Fruit fly (Drosophila melanogaster) whole organism, embryonic: ENCODE data around the gene Dscam3.

Source experiments
- Atf3 ChIP-seq: fragments of 200-800 bp; sonication (Bioruptor generic); optimal IDR thresholded peaks from 3 replicates; lab custom pipeline; 2016; ENCODE audit warnings: missing biosample characterization, missing genetic modification characterization
- Bdp1 ChIP-seq: fragments of 200-800 bp; sonication (Bioruptor generic); optimal IDR thresholded peaks from 3 replicates; lab custom pipeline; 2016; ENCODE audit warnings: missing biosample characterization, missing genetic modification characterization
- Bgb ChIP-seq: fragments of 200-800 bp; sonication (Bioruptor generic); IDR thresholded peaks from 2 replicates; pipeline ENCODE4 v1.3.6; 2022; ENCODE audit warnings: missing biosample characterization, missing genetic modification characterization; ENCODE audit not compliant: partially characterized antibody
- CG10366 ChIP-seq: fragments of 200-800 bp; sonication (Bioruptor generic); IDR thresholded peaks from 2 replicates; pipeline ENCODE4 v1.3.6; 2022; ENCODE audit warnings: missing biosample characterization, missing genetic modification characterization
- CG10462 ChIP-seq: fragments of 200-800 bp; sonication (Bioruptor generic); optimal IDR thresholded peaks from 2 replicates; lab custom pipeline; 2016; ENCODE audit warnings: missing biosample characterization, missing genetic modification characterization
- CG10565 ChIP-seq: fragments of 200-800 bp; sonication (Bioruptor generic); optimal IDR thresholded peaks from 3 replicates; lab custom pipeline; 2016; ENCODE audit warnings: missing biosample characterization, mild to moderate bottlenecking, missing genetic modification characterization
- CG11398 ChIP-seq: fragments of 200-800 bp; sonication (Bioruptor generic); optimal IDR thresholded peaks from 2 replicates; lab custom pipeline; 2016; ENCODE audit warnings: missing biosample characterization, missing genetic modification characterization
- CG12391 ChIP-seq: fragments of 200-800 bp; sonication (Bioruptor generic); optimal IDR thresholded peaks from 3 replicates; lab custom pipeline; 2018; ENCODE audit warnings: missing biosample characterization, mild to moderate bottlenecking, missing genetic modification characterization, moderate library complexity
- CG12942 ChIP-seq: fragments of 200-800 bp; sonication (Bioruptor generic); optimal IDR thresholded peaks from 3 replicates; lab custom pipeline; 2016; ENCODE audit warnings: missing biosample characterization, missing genetic modification characterization
- CG14667 ChIP-seq: fragments of 200-800 bp; sonication (Bioruptor generic); IDR thresholded peaks from 2 replicates; pipeline ENCODE4 v1.3.6; 2022; ENCODE audit warnings: missing biosample characterization, missing genetic modification characterization
- CG17612 ChIP-seq: fragments of 200-800 bp; sonication (Bioruptor generic); IDR thresholded peaks from 2 replicates; pipeline ENCODE4 v1.3.6; 2022; ENCODE audit warnings: missing biosample characterization, missing genetic modification characterization
- CG2129 ChIP-seq: fragments of 200-800 bp; sonication (Bioruptor generic); IDR thresholded peaks from 2 replicates; pipeline ENCODE4 v1.3.6; 2022; ENCODE audit warnings: missing biosample characterization, missing genetic modification characterization; ENCODE audit not compliant: partially characterized antibody
- CG30431 ChIP-seq: fragments of 200-800 bp; sonication (Bioruptor generic); optimal IDR thresholded peaks from 2 replicates; lab custom pipeline; 2017; ENCODE audit warnings: missing biosample characterization, missing genetic modification characterization
- CG31388 ChIP-seq: fragments of 200-800 bp; sonication (Bioruptor generic); optimal IDR thresholded peaks from 2 replicates; lab custom pipeline; 2016; ENCODE audit warnings: missing biosample characterization, missing genetic modification characterization
- CG31441 ChIP-seq: fragments of 200-800 bp; sonication (Bioruptor generic); IDR thresholded peaks from 2 replicates; pipeline ENCODE4 v1.3.6; 2022; ENCODE audit warnings: missing biosample characterization, missing genetic modification characterization
- CG32767 ChIP-seq: fragments of 200-800 bp; sonication (Bioruptor generic); IDR thresholded peaks from 2 replicates; pipeline ENCODE4 v1.3.6; 2022; ENCODE audit warnings: missing biosample characterization, missing genetic modification characterization
- CG3995 ChIP-seq: fragments of 200-800 bp; sonication (Bioruptor generic); optimal IDR thresholded peaks from 3 replicates; lab custom pipeline; 2016; ENCODE audit warnings: missing biosample characterization, missing genetic modification characterization
- CG7271 ChIP-seq: fragments of 200-800 bp; sonication (Bioruptor generic); optimal IDR thresholded peaks from 2 replicates; lab custom pipeline; 2018; ENCODE audit warnings: missing biosample characterization, mild to moderate bottlenecking, missing genetic modification characterization, moderate library complexity
- CG7839 ChIP-seq: fragments of 200-800 bp; sonication (Bioruptor generic); optimal IDR thresholded peaks from 3 replicates; lab custom pipeline; 2018; ENCODE audit warnings: missing biosample characterization, mild to moderate bottlenecking, missing genetic modification characterization, moderate library complexity
- CG8359 ChIP-seq: fragments of 200-800 bp; sonication (Bioruptor generic); optimal IDR thresholded peaks from 2 replicates; lab custom pipeline; 2017; ENCODE audit warnings: missing biosample characterization, mild to moderate bottlenecking, missing genetic modification characterization, borderline replicate concordance
- CG8388 ChIP-seq: fragments of 200-800 bp; sonication (Bioruptor generic); optimal IDR thresholded peaks from 2 replicates; lab custom pipeline; 2019; ENCODE audit warnings: missing biosample characterization, mild to moderate bottlenecking, missing genetic modification characterization, moderate library complexity
- CG8765 ChIP-seq: fragments of 200-800 bp; sonication (Bioruptor generic); IDR thresholded peaks from 2 replicates; pipeline ENCODE4 v1.3.6; 2022; ENCODE audit warnings: missing biosample characterization, missing genetic modification characterization
- CHES-1-like ChIP-seq: fragments of 200-800 bp; sonication (Bioruptor generic); optimal IDR thresholded peaks from 2 replicates; lab custom pipeline; 2016; ENCODE audit warnings: missing biosample characterization, missing genetic modification characterization
- Chrac-16 ChIP-seq: fragments of 200-800 bp; sonication (Bioruptor generic); optimal IDR thresholded peaks from 3 replicates; lab custom pipeline; 2016; ENCODE audit warnings: missing biosample characterization, missing genetic modification characterization
- E2f2 ChIP-seq: fragments of 200-800 bp; sonication (Bioruptor generic); IDR thresholded peaks from 2 replicates; pipeline ENCODE4 v1.3.6; 2022; ENCODE audit warnings: missing biosample characterization, missing genetic modification characterization
- Mes4 ChIP-seq: fragments of 200-800 bp; sonication (Bioruptor generic); optimal IDR thresholded peaks from 2 replicates; lab custom pipeline; 2016; ENCODE audit warnings: missing biosample characterization, missing genetic modification characterization
- NC2β ChIP-seq: fragments of 200-800 bp; sonication (Bioruptor generic); optimal IDR thresholded peaks from 2 replicates; lab custom pipeline; 2016; ENCODE audit warnings: missing biosample characterization, missing genetic modification characterization
- Nf-YB ChIP-seq: fragments of 200-800 bp; sonication (Bioruptor generic); optimal IDR thresholded peaks from 3 replicates; lab custom pipeline; 2019; ENCODE audit warnings: missing biosample characterization, mild to moderate bottlenecking, missing genetic modification characterization, moderate library complexity
- Sox100B ChIP-seq: fragments of 200-800 bp; sonication (Bioruptor generic); optimal IDR thresholded peaks from 3 replicates; lab custom pipeline; 2018; ENCODE audit warnings: missing biosample characterization, mild to moderate bottlenecking, missing genetic modification characterization
- abd-A ChIP-seq: fragments of 200-800 bp; sonication (Bioruptor generic); optimal IDR thresholded peaks from 3 replicates; lab custom pipeline; 2019; ENCODE audit warnings: missing biosample characterization, mild to moderate bottlenecking, missing genetic modification characterization, moderate library complexity
- chn ChIP-seq: fragments of 200-800 bp; sonication (Bioruptor generic); optimal IDR thresholded peaks from 2 replicates; lab custom pipeline; 2016; ENCODE audit warnings: missing biosample characterization, missing genetic modification characterization
- croc ChIP-seq: fragments of 200-800 bp; sonication (Bioruptor generic); conservative IDR thresholded peaks from 3 replicates; pipeline ENCODE4 v1.3.6; 2022; ENCODE audit warnings: missing biosample characterization, missing genetic modification characterization
- en ChIP-seq: fragments of 200-800 bp; sonication (Bioruptor generic); optimal IDR thresholded peaks from 2 replicates; lab custom pipeline; 2016; ENCODE audit warnings: missing biosample characterization, missing genetic modification characterization
- fd3F ChIP-seq: fragments of 200-800 bp; sonication (Bioruptor generic); optimal IDR thresholded peaks from 2 replicates; lab custom pipeline; 2018; ENCODE audit warnings: missing biosample characterization, mild to moderate bottlenecking, missing genetic modification characterization, moderate library complexity
- h ChIP-seq: fragments of >200 bp; optimal IDR thresholded peaks from 2 replicates; lab custom pipeline; 2017
- ham ChIP-seq: fragments of 200-800 bp; sonication (Bioruptor generic); IDR thresholded peaks from 2 replicates; pipeline ENCODE4 v1.3.6; 2022; ENCODE audit warnings: missing biosample characterization, missing genetic modification characterization
- her ChIP-seq: fragments of 200-800 bp; sonication (Bioruptor generic); optimal IDR thresholded peaks from 2 replicates; lab custom pipeline; 2016; ENCODE audit warnings: missing biosample characterization, missing genetic modification characterization
- hth ChIP-seq: fragments of >200 bp; optimal IDR thresholded peaks from 2 replicates; lab custom pipeline; 2017; ENCODE audit warnings: inconsistent platforms
- jumu ChIP-seq: fragments of 200-800 bp; sonication (Bioruptor generic); optimal IDR thresholded peaks from 3 replicates; lab custom pipeline; 2016; ENCODE audit warnings: missing biosample characterization, missing genetic modification characterization
- kni ChIP-seq: fragments of 200-800 bp; sonication (Bioruptor generic); optimal IDR thresholded peaks from 3 replicates; lab custom pipeline; 2017; ENCODE audit warnings: mild to moderate bottlenecking, missing biosample characterization, missing genetic modification reagents, missing genetic modification characterization
- lov ChIP-seq, 2 experiments: fragments of 200-800 bp in 1 of 2; fragments of >200 bp in 1 of 2; sonication (Bioruptor generic) in 1 of 2; IDR thresholded peaks in 1 of 2; optimal IDR thresholded peaks in 1 of 2; 2 replicates in 1 of 2; 3 replicates in 1 of 2; pipeline versions ENCODE4 v1.3.6 to Lab custom; 2017 to 2022; ENCODE audit warnings: missing biosample characterization in 1 of 2, missing genetic modification characterization in 1 of 2
- luna ChIP-seq: fragments of 200-800 bp; sonication (Bioruptor generic); optimal IDR thresholded peaks from 2 replicates; lab custom pipeline; 2016; ENCODE audit warnings: missing biosample characterization, missing genetic modification characterization
- maf-S ChIP-seq: fragments of 200-800 bp; sonication (Bioruptor generic); optimal IDR thresholded peaks from 2 replicates; lab custom pipeline; 2016; ENCODE audit warnings: missing biosample characterization, missing genetic modification characterization
- mirr ChIP-seq: fragments of 200-800 bp; sonication (Bioruptor generic); optimal IDR thresholded peaks from 3 replicates; lab custom pipeline; 2018; ENCODE audit warnings: missing biosample characterization, mild to moderate bottlenecking, missing genetic modification characterization
- oc ChIP-seq: fragments of 200-800 bp; sonication (Bioruptor generic); optimal IDR thresholded peaks from 2 replicates; lab custom pipeline; 2018; ENCODE audit warnings: missing biosample characterization, mild to moderate bottlenecking, missing genetic modification characterization, moderate library complexity
- ranshi ChIP-seq: fragments of 200-800 bp; sonication (Bioruptor generic); IDR thresholded peaks from 2 replicates; pipeline ENCODE4 v1.3.6; 2022; ENCODE audit warnings: missing biosample characterization, missing genetic modification characterization
- sens ChIP-seq: fragments of 200-800 bp; sonication (Bioruptor generic); peaks from one replicate; lab custom pipeline; 2016; ENCODE audit warnings: missing biosample characterization, missing genetic modification characterization
- sqz ChIP-seq: fragments of 200-800 bp; sonication (Bioruptor generic); optimal IDR thresholded peaks from 3 replicates; lab custom pipeline; 2018; ENCODE audit warnings: missing biosample characterization, mild to moderate bottlenecking, missing genetic modification characterization
- tna ChIP-seq: fragments of 200-800 bp; sonication (Bioruptor generic); IDR thresholded peaks from 2 replicates; pipeline ENCODE4 v1.3.6; 2022; ENCODE audit warnings: missing biosample characterization, missing genetic modification characterization; ENCODE audit not compliant: partially characterized antibody
- z ChIP-seq: fragments of 200-800 bp; sonication (Bioruptor generic); IDR thresholded peaks from 3 replicates; pipeline ENCODE4 v1.3.6; 2022; ENCODE audit warnings: missing biosample characterization, missing genetic modification characterization

The Dscam3 gene

dm6 chr3R:17550827-17551468 is 45.5 kb upstream of the Dscam3 start (continued):
- TF ChIP-seq Bdp1 (GFP tag; lab: Kevin White, UChicago) = no peak
- TF ChIP-seq oc (tag; lab: Kevin White, UChicago) = peak; percentile 19
- 0 out of 2 replicates have a peak, but pooled peaks have one; percentile 26 for TF ChIP-seq CG14667 (GFP tag; lab: Robert Waterston, UW)
- peak; percentile 70 for TF ChIP-seq CG12391 (tag; lab: Kevin White, UChicago)
- TF ChIP-seq Bgb (GFP tag; lab: Robert Waterston, UW) = no peak
- TF ChIP-seq z (GFP tag; lab: Robert Waterston, UW) = no peak
- peak; percentile 65 for TF ChIP-seq CG8388 (GFP tag; lab: Kevin White, UChicago)
- TF ChIP-seq NC2β (GFP tag; lab: Kevin White, UChicago) = peak; percentile 63
- TF ChIP-seq CG3995 (GFP tag; lab: Kevin White, UChicago) = no peak
- no peak for TF ChIP-seq hth (lab: Kevin White, UChicago)
- no peak for TF ChIP-seq Sox100B
- TF ChIP-seq croc = no peak; the same call in 2 of the 3 replicates
- no peak for TF ChIP-seq CG31388 (GFP tag; lab: Kevin White, UChicago)
- peak; percentile 28 for TF ChIP-seq CG11398
- peak; percentile 30 for TF ChIP-seq mirr (GFP tag; lab: Kevin White, UChicago)
- peak; percentile 55 for TF ChIP-seq Chrac-16 (GFP tag; lab: Kevin White, UChicago)
- TF ChIP-seq en (GFP tag; lab: Kevin White, UChicago) = peak; percentile 8
- TF ChIP-seq CG7271 (tag; lab: Kevin White, UChicago) = peak; percentile 45
- no peak for TF ChIP-seq kni (GFP tag; lab: Kevin White, UChicago)
- no peak for TF ChIP-seq fd3F
- peak; percentile 26 for TF ChIP-seq CG30431 (GFP tag; lab: Kevin White, UChicago)
- no peak; the same call in 1 of the 2 replicates for TF ChIP-seq ranshi (GFP tag; lab: Robert Waterston, UW)
- TF ChIP-seq luna (GFP tag; lab: Kevin White, UChicago) = no peak
- TF ChIP-seq CHES-1-like (GFP tag; lab: Kevin White, UChicago) = no peak
- TF ChIP-seq chn (GFP tag; lab: Kevin White, UChicago) = peak; percentile 39
- TF ChIP-seq h (lab: Kevin White, UChicago) = no peak
- 0 out of 2 replicates have a peak, but pooled peaks have one; percentile 26 for TF ChIP-seq CG32767 (GFP tag; lab: Robert Waterston, UW)
- no peak for TF ChIP-seq sqz (GFP tag; lab: Kevin White, UChicago)
- peak; percentile 55 for TF ChIP-seq CG31441 (GFP tag; lab: Robert Waterston, UW)
- peak; percentile 29 for TF ChIP-seq Nf-YB (GFP tag; lab: Kevin White, UChicago)
- TF ChIP-seq her (GFP tag; lab: Kevin White, UChicago) = peak; percentile 33
- no peak for TF ChIP-seq ham (GFP tag; lab: Robert Waterston, UW)
- no peak for TF ChIP-seq tna (GFP tag; lab: Robert Waterston, UW)
- peak; percentile 7 for TF ChIP-seq jumu (GFP tag; lab: Kevin White, UChicago)
- no peak for TF ChIP-seq CG12942 (GFP tag; lab: Kevin White, UChicago)
- TF ChIP-seq CG10366 (GFP tag; lab: Robert Waterston, UW) = no peak; the same call in 1 of the 2 replicates
- TF ChIP-seq E2f2 (GFP tag; lab: Robert Waterston, UW) = no peak
- no peak for TF ChIP-seq maf-S (GFP tag; lab: Kevin White, UChicago)
- TF ChIP-seq CG8359 = peak; percentile 18
- peak; percentile 92 for TF ChIP-seq sens
- peak; percentile 54 for TF ChIP-seq CG7839
- peak; percentile 15 for TF ChIP-seq Atf3 (GFP tag; lab: Kevin White, UChicago)
- no peak; the same call in 1 of the 2 replicates for TF ChIP-seq CG8765 (GFP tag; lab: Robert Waterston, UW)
- TF ChIP-seq Mes4 (GFP tag; lab: Kevin White, UChicago) = no peak
- TF ChIP-seq CG10462 = peak; percentile 57
- TF ChIP-seq abd-A (tag; lab: Kevin White, UChicago) = no peak
- TF ChIP-seq CG17612 (GFP tag; lab: Robert Waterston, UW) = no peak
- TF ChIP-seq lov (optimal IDR thresholded peaks at IDR 0.05; lab: Kevin White, UChicago) = no peak
- TF ChIP-seq lov (GFP tag; IDR thresholded peaks at IDR 0.05; lab: Robert Waterston, UW) = no peak
- TF ChIP-seq CG10565 = peak; percentile 33
- no peak for TF ChIP-seq CG2129
